Worm (Caenorhabditis elegans): ENCODE results near the gene grd-10.
"Not testable (repeated sequence)": the region's sequence is repeated elsewhere in the genome, so short reads cannot be mapped to it uniquely, and the experiment has no call there.

- TF ChIP-seq hlh-8, ceh-31, elt-2, zip-5 (tag; optimal IDR thresholded peaks at IDR 0.05): not testable (repeated sequence)
Observed at ce11 chrIV:3394066-3394465, 46.8 kb upstream of the grd-10 start, which contains the start of gene C04C3.4.

All from whole organism, late embryonic.